Worm (Caenorhabditis elegans) whole organism, late embryonic: ENCODE results near the gene dct-12.

Experiments used
- C38D4.7 ChIP-seq: fragments of 200-800 bp; sonication (Bioruptor generic); optimal IDR thresholded peaks from 2 replicates; lab custom pipeline; 2018; ENCODE audit warnings: mild to moderate bottlenecking, missing genetic modification characterization, moderate library complexity, missing compliant biosample characterization
- K09A11.1 ChIP-seq: sonication (generic microtip); optimal IDR thresholded peaks from 2 replicates; lab custom pipeline; 2017; ENCODE audit warnings: antibody characterized with exemption, mild to moderate bottlenecking, missing genetic modification characterization, missing compliant biosample characterization; ENCODE audit not compliant: insufficient read depth
- T23F11.4 ChIP-seq: fragments of 200-800 bp; sonication (Bioruptor generic); optimal IDR thresholded peaks from 2 replicates; lab custom pipeline; 2018; ENCODE audit warnings: mild to moderate bottlenecking, missing genetic modification characterization, missing compliant biosample characterization
- ama-1 ChIP-seq: fragments of 150-350 bp; optimal IDR thresholded peaks from 2 replicates; lab custom pipeline; 2014
- ceh-14 ChIP-seq: sonication (generic microtip); optimal IDR thresholded peaks from 2 replicates; lab custom pipeline; 2016; ENCODE audit warnings: missing genotype, missing genetic modification characterization, missing compliant biosample characterization
- ceh-19 ChIP-seq: fragments of 200-800 bp; sonication (Bioruptor generic); optimal IDR thresholded peaks from 2 replicates; lab custom pipeline; 2018; ENCODE audit warnings: mild to moderate bottlenecking, missing genetic modification characterization, missing compliant biosample characterization
- ceh-22 ChIP-seq: sonication (generic microtip); optimal IDR thresholded peaks from 2 replicates; lab custom pipeline; 2017; ENCODE audit warnings: missing biosample characterization, missing genetic modification characterization
- ceh-24 ChIP-seq: sonication (generic microtip); optimal IDR thresholded peaks from 2 replicates; lab custom pipeline; 2016; ENCODE audit warnings: mild to moderate bottlenecking, missing genetic modification characterization, missing compliant biosample characterization
- ceh-31 ChIP-seq: sonication (generic microtip); optimal IDR thresholded peaks from 2 replicates; lab custom pipeline; 2016; ENCODE audit warnings: missing genetic modification characterization, missing compliant biosample characterization
- ceh-45 ChIP-seq: fragments of 200-800 bp; sonication (Bioruptor generic); IDR thresholded peaks from 2 replicates; pipeline ENCODE4 v1.3.6; 2022; ENCODE audit warnings: missing genetic modification reagents, missing genetic modification characterization, missing compliant biosample characterization
- dmd-4 ChIP-seq: sonication (generic microtip); optimal IDR thresholded peaks from 2 replicates; lab custom pipeline; 2016; ENCODE audit warnings: borderline replicate concordance, missing genetic modification characterization, missing compliant biosample characterization
- dve-1 ChIP-seq: sonication (generic microtip); optimal IDR thresholded peaks from 2 replicates; lab custom pipeline; 2017; ENCODE audit warnings: antibody characterized with exemption, mild to moderate bottlenecking, missing genetic modification characterization, missing compliant biosample characterization
- elt-4 ChIP-seq: sonication (generic microtip); optimal IDR thresholded peaks from 2 replicates; lab custom pipeline; 2016; ENCODE audit warnings: missing genetic modification characterization, missing compliant biosample characterization
- fax-1 ChIP-seq: sonication (generic microtip); optimal IDR thresholded peaks from 2 replicates; lab custom pipeline; 2016; ENCODE audit warnings: missing genotype, missing genetic modification characterization, missing compliant biosample characterization
- gmeb-2 ChIP-seq: sonication (generic microtip); optimal IDR thresholded peaks from 2 replicates; lab custom pipeline; 2016; ENCODE audit warnings: missing genetic modification characterization, inconsistent platforms, missing compliant biosample characterization
- hlh-13 ChIP-seq: fragments of 200-800 bp; sonication (Bioruptor generic); optimal IDR thresholded peaks from 2 replicates; lab custom pipeline; 2018; ENCODE audit warnings: mild to moderate bottlenecking, missing genetic modification characterization, missing compliant biosample characterization
- lim-6 ChIP-seq: sonication (generic microtip); optimal IDR thresholded peaks from 2 replicates; lab custom pipeline; 2016; ENCODE audit warnings: missing genetic modification characterization, missing compliant biosample characterization
- mec-3 ChIP-seq: sonication (generic microtip); optimal IDR thresholded peaks from 2 replicates; lab custom pipeline; 2016; ENCODE audit warnings: borderline replicate concordance, missing genetic modification characterization, missing compliant biosample characterization
- nfya-1 ChIP-seq: sonication (generic microtip); optimal IDR thresholded peaks from 2 replicates; lab custom pipeline; 2017; ENCODE audit warnings: missing genetic modification characterization, mild to moderate bottlenecking, missing compliant biosample characterization, antibody characterized with exemption, moderate library complexity
- nhr-11 ChIP-seq: fragments of 150-350 bp; optimal IDR thresholded peaks from 2 replicates; lab custom pipeline; 2014; ENCODE audit warnings: missing biosample characterization, missing genetic modification characterization
- npax-4 ChIP-seq: sonication (generic microtip); optimal IDR thresholded peaks from 2 replicates; lab custom pipeline; 2016; ENCODE audit warnings: missing genetic modification characterization, missing compliant biosample characterization
- pat-9 ChIP-seq: fragments of 200-800 bp; sonication (Bioruptor generic); optimal IDR thresholded peaks from 2 replicates; lab custom pipeline; 2018; ENCODE audit warnings: mild to moderate bottlenecking, missing genetic modification characterization, moderate library complexity, missing compliant biosample characterization
- pha-2 ChIP-seq: sonication (generic microtip); optimal IDR thresholded peaks from 2 replicates; lab custom pipeline; 2017; ENCODE audit warnings: mild to moderate bottlenecking, missing genetic modification characterization, missing compliant biosample characterization
- pqm-1 ChIP-seq: sonication (generic microtip); optimal IDR thresholded peaks from 2 replicates; lab custom pipeline; 2016; ENCODE audit warnings: missing genetic modification characterization, missing compliant biosample characterization
- sdc-2 ChIP-seq: sonication (generic microtip); optimal IDR thresholded peaks from 2 replicates; lab custom pipeline; 2016; ENCODE audit warnings: missing genotype, missing genetic modification characterization, missing compliant biosample characterization
- sox-2 ChIP-seq: fragments of 200-800 bp; sonication (Bioruptor generic); IDR thresholded peaks from 2 replicates; pipeline ENCODE4 v1.3.6; 2022; ENCODE audit warnings: missing genetic modification reagents, missing genetic modification characterization, missing compliant biosample characterization
- sox-4 ChIP-seq: sonication (generic microtip); optimal IDR thresholded peaks from 2 replicates; lab custom pipeline; 2017; ENCODE audit warnings: mild to moderate bottlenecking, missing genetic modification characterization, inconsistent platforms, missing compliant biosample characterization
- syd-9 ChIP-seq: sonication (generic microtip); optimal IDR thresholded peaks from 2 replicates; lab custom pipeline; 2016; ENCODE audit warnings: mild to moderate bottlenecking, missing genetic modification characterization, moderate library complexity, missing compliant biosample characterization
- tbx-2 ChIP-seq: sonication (generic microtip); optimal IDR thresholded peaks from 2 replicates; lab custom pipeline; 2016; ENCODE audit warnings: missing genetic modification characterization, missing compliant biosample characterization
- tbx-7 ChIP-seq: sonication (generic microtip); optimal IDR thresholded peaks from 2 replicates; lab custom pipeline; 2016; ENCODE audit warnings: missing genotype, missing genetic modification characterization, missing compliant biosample characterization
- ttx-3 ChIP-seq: sonication (generic microtip); optimal IDR thresholded peaks from 2 replicates; lab custom pipeline; 2016; ENCODE audit warnings: missing genetic modification reagents, missing genetic modification characterization, missing compliant biosample characterization
- unc-3 ChIP-seq, 2 experiments: fragments of 200-800 bp in 1 of 2; sonication (Bioruptor generic) in 1 of 2; sonication (generic microtip) in 1 of 2; conservative IDR thresholded peaks in 1 of 2; optimal IDR thresholded peaks in 1 of 2; 2 replicates each; pipeline versions ENCODE4 v1.3.6 to Lab custom; 2016 to 2022; ENCODE audit warnings: missing compliant biosample characterization in 2 of 2, missing genetic modification characterization in 2 of 2, missing genetic modification reagents in 1 of 2
- unc-86 ChIP-seq: sonication (generic microtip); optimal IDR thresholded peaks from 2 replicates; lab custom pipeline; 2016; ENCODE audit warnings: missing genetic modification characterization, missing compliant biosample characterization
- zip-5 ChIP-seq: sonication (generic microtip); optimal IDR thresholded peaks from 2 replicates; lab custom pipeline; 2016; ENCODE audit warnings: missing genetic modification characterization, missing compliant biosample characterization
- ztf-16 ChIP-seq: sonication (generic microtip); optimal IDR thresholded peaks from 2 replicates; lab custom pipeline; 2017; ENCODE audit warnings: missing genetic modification characterization, missing compliant biosample characterization

Gene dct-12

ce11 chrII:12412417-12412816 is 19.8 kb downstream of the dct-12 start, which contains the start of gene Y57A10C.1:
Gene Y57A10C.1, minus strand, starts transcription at chrII:12412517.
- TF ChIP-seq elt-4 (tag; lab: Kevin White, UChicago) (no peak), lim-6 (no peak), ceh-45 (GFP tag; lab: Robert Waterston, UW) (no peak), sox-4 (tag; lab: Kevin White, UChicago) (no peak), dmd-4 (no peak), syd-9 (tag; lab: Kevin White, UChicago) (no peak), pat-9 (tag; lab: Kevin White, UChicago) (no peak), ceh-24 (tag; lab: Kevin White, UChicago) (no peak), tbx-7 (tag; lab: Kevin White, UChicago) (no peak)

ce11 chrII:12410107-12410506 is 22.1 kb downstream of the dct-12 start, which contains the start of gene F57G9.3:
Gene F57G9.3, minus strand, starts transcription at chrII:12410207.
- no peak for TF ChIP-seq ceh-14 (tag; lab: Kevin White, UChicago)
- TF ChIP-seq K09A11.1: no peak
- no peak for TF ChIP-seq T23F11.4
- TF ChIP-seq unc-86 (tag; lab: Kevin White, UChicago): no peak
- TF ChIP-seq sox-2 (GFP tag; lab: Robert Waterston, UW): no peak
- TF ChIP-seq nfya-1 (tag; lab: Kevin White, UChicago): no peak
- TF ChIP-seq mec-3 (tag; lab: Kevin White, UChicago): no peak
- TF ChIP-seq pha-2 (tag; lab: Kevin White, UChicago): no peak
- no peak for TF ChIP-seq C38D4.7 (GFP tag; lab: Kevin White, UChicago)
- TF ChIP-seq sdc-2 (tag; lab: Kevin White, UChicago): no peak
- no peak for TF ChIP-seq pqm-1
- TF ChIP-seq unc-3 (GFP tag; conservative IDR thresholded peaks at IDR 0.05; lab: Robert Waterston, UW): no peak
- TF ChIP-seq unc-3 (tag; optimal IDR thresholded peaks at IDR 0.05; lab: Kevin White, UChicago): no peak
- TF ChIP-seq dve-1 (tag; lab: Kevin White, UChicago): no peak
- TF ChIP-seq tbx-2 (tag; lab: Kevin White, UChicago): no peak
- TF ChIP-seq zip-5 (tag; lab: Kevin White, UChicago): no peak
- no peak for TF ChIP-seq nhr-11

DNA sequence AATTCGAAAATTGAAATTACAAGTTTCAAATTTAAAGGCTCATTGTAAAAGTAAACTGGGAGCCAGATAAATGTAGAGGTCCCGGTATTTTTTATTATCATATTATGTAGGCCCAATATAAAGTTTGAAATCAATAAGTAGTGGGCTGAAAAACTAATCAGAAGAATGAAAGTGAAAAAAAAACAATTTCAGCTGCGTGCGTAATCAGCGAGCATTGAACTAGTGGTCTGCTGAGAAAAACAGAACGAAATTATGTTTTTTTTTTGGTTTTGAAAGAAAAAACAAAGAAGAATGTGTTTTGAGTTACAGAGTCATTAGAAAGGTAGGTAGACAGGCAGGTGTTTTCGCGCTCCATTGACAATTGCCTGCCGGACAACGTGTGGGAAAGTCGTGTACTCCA is 23.5 kb downstream of the dct-12 start, which contains the start of gene sre-31:
sre-31 (minus strand) TSS at position 101 of the 400 bp plus-strand sequence.
- TF ChIP-seq ceh-31 (tag; lab: Kevin White, UChicago) (no peak), hlh-13 (GFP tag; lab: Kevin White, UChicago) (no peak), pqm-1 (no peak), ceh-19 (GFP tag; lab: Kevin White, UChicago) (no peak), ceh-22 (tag; lab: Kevin White, UChicago) (no peak), ama-1 (no peak), ztf-16 (tag; lab: Kevin White, UChicago) (no peak), tbx-2 (tag; lab: Kevin White, UChicago) (no peak), ttx-3 (no peak), gmeb-2 (tag; lab: Kevin White, UChicago) (no peak), npax-4 (tag; lab: Kevin White, UChicago) (no peak), fax-1 (tag; lab: Kevin White, UChicago) (no peak)
- TF ChIP-seq, all 69 proteins: peak for 0

ce11 chrII:12406394-12406793 is 25.9 kb downstream of the dct-12 start, which contains the start of gene sre-30:
Gene sre-30, minus strand, starts transcription at chrII:12406494.
- TF ChIP-seq nfya-1 (tag; lab: Kevin White, UChicago) (no peak), T23F11.4 (no peak), ceh-14 (tag; lab: Kevin White, UChicago) (no peak)
